Fruit fly (Drosophila melanogaster) whole organism, prepupa: ENCODE results near the gene Cyp28d1.

ENCODE experiments used
- CG11762 ChIP-seq: fragments of 200-800 bp; sonication (Bioruptor generic); optimal IDR thresholded peaks from 3 replicates; lab custom pipeline; 2016; ENCODE audit warnings: missing biosample characterization, missing genetic modification characterization; ENCODE audit not compliant: insufficient read depth
- CG11902 ChIP-seq: fragments of 200-800 bp; sonication (Bioruptor generic); optimal IDR thresholded peaks from 3 replicates; lab custom pipeline; 2016; ENCODE audit warnings: missing biosample characterization, missing genetic modification characterization
- CG31627 ChIP-seq: fragments of 200-800 bp; sonication (Bioruptor generic); optimal IDR thresholded peaks from 3 replicates; lab custom pipeline; 2016; ENCODE audit warnings: missing biosample characterization, missing genetic modification characterization
- CG6163 ChIP-seq: fragments of 200-800 bp; sonication (Bioruptor generic); IDR thresholded peaks from 3 replicates; pipeline ENCODE4 v1.3.6; 2022; ENCODE audit warnings: missing biosample characterization, missing genetic modification characterization
- CG7368 ChIP-seq: fragments of 200-800 bp; sonication (Bioruptor generic); optimal IDR thresholded peaks from 3 replicates; lab custom pipeline; 2016; ENCODE audit warnings: missing biosample characterization, missing genetic modification characterization
- CG8319 ChIP-seq: fragments of 200-800 bp; sonication (Bioruptor generic); optimal IDR thresholded peaks from 3 replicates; lab custom pipeline; 2016; ENCODE audit warnings: missing biosample characterization, missing genetic modification characterization
- Ets21C ChIP-seq: fragments of 200-800 bp; sonication (Bioruptor generic); optimal IDR thresholded peaks from 3 replicates; lab custom pipeline; 2016; ENCODE audit warnings: missing biosample characterization, missing genetic modification characterization
- Met ChIP-seq: fragments of 200-800 bp; sonication (Bioruptor generic); optimal IDR thresholded peaks from 3 replicates; lab custom pipeline; 2016; ENCODE audit warnings: missing biosample characterization, missing genetic modification characterization
- OdsH ChIP-seq: fragments of 200-800 bp; sonication (Bioruptor generic); optimal IDR thresholded peaks from 3 replicates; lab custom pipeline; 2016; ENCODE audit warnings: missing biosample characterization, missing genetic modification characterization
- Sox14 ChIP-seq: fragments of 200-800 bp; sonication (Bioruptor generic); optimal IDR thresholded peaks from 3 replicates; lab custom pipeline; 2016; ENCODE audit warnings: missing biosample characterization, missing genetic modification characterization
- Sox15 ChIP-seq: fragments of 200-800 bp; sonication (Bioruptor generic); optimal IDR thresholded peaks from 3 replicates; lab custom pipeline; 2016; ENCODE audit warnings: missing biosample characterization, missing genetic modification characterization
- achi ChIP-seq: fragments of 200-800 bp; sonication (Bioruptor generic); optimal IDR thresholded peaks from 3 replicates; lab custom pipeline; 2016; ENCODE audit warnings: missing biosample characterization, missing genetic modification characterization
- acj6 ChIP-seq: fragments of 200-800 bp; sonication (Bioruptor generic); optimal IDR thresholded peaks from 3 replicates; lab custom pipeline; 2016; ENCODE audit warnings: missing biosample characterization, missing genetic modification characterization
- dac ChIP-seq: fragments of 200-800 bp; sonication (Bioruptor generic); optimal IDR thresholded peaks from 2 replicates; lab custom pipeline; 2017; ENCODE audit warnings: missing biosample characterization, mild to moderate bottlenecking, missing genetic modification characterization
- eg ChIP-seq: fragments of 200-800 bp; sonication (Bioruptor generic); IDR thresholded peaks from 3 replicates; pipeline ENCODE4 v1.3.6; 2022; ENCODE audit warnings: missing biosample characterization, missing genetic modification characterization
- fd59A ChIP-seq: fragments of 200-800 bp; sonication (Bioruptor generic); optimal IDR thresholded peaks from 2 replicates; lab custom pipeline; 2017; ENCODE audit warnings: missing biosample characterization, mild to moderate bottlenecking, missing genetic modification characterization, missing genetic modification reagents
- fkh ChIP-seq: fragments of 200-800 bp; sonication (Bioruptor generic); optimal IDR thresholded peaks from 3 replicates; lab custom pipeline; 2017; ENCODE audit warnings: missing biosample characterization, mild to moderate bottlenecking, missing genetic modification characterization, moderate library complexity
- pdm3 ChIP-seq: fragments of 200-800 bp; sonication (Bioruptor generic); optimal IDR thresholded peaks from 3 replicates; lab custom pipeline; 2016; ENCODE audit warnings: missing biosample characterization, missing genetic modification characterization
- topi ChIP-seq: fragments of 200-800 bp; sonication (Bioruptor generic); optimal IDR thresholded peaks from 3 replicates; lab custom pipeline; 2016; ENCODE audit warnings: missing biosample characterization, missing genetic modification characterization

The Cyp28d1 gene

dm6 chr2L:5261223-5261984, 51.1 kb downstream of the Cyp28d1 start (continued):
- TF ChIP-seq CG7368 (GFP tag; lab: Kevin White, UChicago) (peak; percentile 72), acj6 (GFP tag; lab: Kevin White, UChicago) (peak; percentile 85), pdm3 (peak; percentile 83), fd59A (GFP tag; lab: Kevin White, UChicago) (peak; percentile 81), Sox15 (GFP tag; lab: Kevin White, UChicago) (peak; percentile 53), Sox14 (GFP tag; lab: Kevin White, UChicago) (peak; percentile 91), CG31627 (GFP tag; lab: Kevin White, UChicago) (peak; percentile 87), topi (GFP tag; lab: Kevin White, UChicago) (peak; percentile 93), Ets21C (GFP tag; lab: Kevin White, UChicago) (peak; percentile 75), CG11902 (GFP tag; lab: Kevin White, UChicago) (peak; percentile 53), eg (GFP tag; lab: Robert Waterston, UW) (peak; percentile 74), fkh (no peak), CG6163 (GFP tag; lab: Robert Waterston, UW) (peak; percentile 93), Met (GFP tag; lab: Kevin White, UChicago) (peak; percentile 94), dac (GFP tag; lab: Kevin White, UChicago) (peak; percentile 9), CG11762 (peak; percentile 84), achi (GFP tag; lab: Kevin White, UChicago) (peak; percentile 84), CG8319 (GFP tag; lab: Kevin White, UChicago) (peak; percentile 81), OdsH (GFP tag; lab: Kevin White, UChicago) (peak; percentile 76)
